Worm (Caenorhabditis elegans) whole organism, L3 larva: ENCODE data around the gene wago-5.

Experiments used
- ZK546.5 ChIP-seq: sonication (generic microtip); optimal IDR thresholded peaks from 2 replicates; lab custom pipeline; 2017; ENCODE audit warnings: missing biosample characterization, missing genetic modification characterization
- ama-1 ChIP-seq: fragments of 150-350 bp; optimal IDR thresholded peaks from 2 replicates; lab custom pipeline; 2018
- egl-27 ChIP-seq: sonication (generic microtip); optimal IDR thresholded peaks from 4 replicates; lab custom pipeline; 2017; ENCODE audit warnings: missing biosample characterization, missing genetic modification reagents, missing genetic modification characterization
- fkh-10 ChIP-seq: sonication (generic microtip); optimal IDR thresholded peaks from 2 replicates; lab custom pipeline; 2017; ENCODE audit warnings: missing biosample characterization, missing genetic modification reagents, missing genetic modification characterization
- nhr-77 ChIP-seq: fragments of 150-350 bp; optimal IDR thresholded peaks from 2 replicates; lab custom pipeline; 2014; ENCODE audit warnings: missing biosample characterization, missing genetic modification characterization
- snpc-4 ChIP-seq: fragments of 150-350 bp; optimal IDR thresholded peaks from 2 replicates; lab custom pipeline; 2014; ENCODE audit warnings: missing biosample characterization, missing genetic modification characterization
- tbx-2 ChIP-seq: sonication (generic microtip); optimal IDR thresholded peaks from 2 replicates; lab custom pipeline; 2016; ENCODE audit warnings: mild to moderate bottlenecking, missing genetic modification characterization, missing compliant biosample characterization

ce11 chrII:5768274-5768820, 46.9 kb downstream of the wago-5 start:
- no peak for TF ChIP-seq fkh-10 (GFP tag; lab: Kevin White, UChicago)
- TF ChIP-seq ZK546.5 = no peak
- TF ChIP-seq snpc-4 (tag; lab: Kevin White, UChicago) = no peak
- TF ChIP-seq tbx-2 (tag; lab: Kevin White, UChicago) = no peak
- TF ChIP-seq nhr-77 = no peak
- no peak for TF ChIP-seq egl-27 (tag; lab: Kevin White, UChicago)
- no peak for TF ChIP-seq ama-1
